Fruit fly (Drosophila melanogaster) whole organism, larva: ENCODE measurements around the gene CG2617.
A peak's percentile ranks its signal among the peaks of the same experiment; 100 is the strongest.

ENCODE experiments used
- noc ChIP-seq: fragments of 200-800 bp; sonication (Bioruptor generic); optimal IDR thresholded peaks from 3 replicates; lab custom pipeline; 2019; ENCODE audit warnings: missing biosample characterization, mild to moderate bottlenecking, missing genetic modification characterization, moderate library complexity

The CG2617 gene

DNA sequence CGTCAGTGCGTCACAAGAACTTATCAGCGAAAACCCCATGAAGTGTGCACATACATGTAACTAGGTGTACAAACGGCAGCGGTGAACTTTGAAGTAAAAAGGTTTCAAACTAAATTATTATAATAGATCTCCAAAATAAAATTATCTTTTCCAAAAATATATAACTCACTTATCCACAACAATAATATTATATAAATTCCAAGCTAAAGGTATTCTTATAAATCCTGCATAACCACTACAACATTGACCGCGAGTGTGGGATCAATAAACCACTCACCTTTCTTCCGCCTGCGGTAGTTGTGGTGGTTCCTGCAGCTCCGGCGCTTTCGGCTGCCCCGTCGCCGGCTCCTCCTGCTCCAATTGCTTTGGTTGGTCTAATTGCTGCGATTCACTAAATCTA, 7.5 kb upstream of the CG2617 start:
- TF ChIP-seq noc (tag; lab: Kevin White, UChicago): no peak

DNA sequence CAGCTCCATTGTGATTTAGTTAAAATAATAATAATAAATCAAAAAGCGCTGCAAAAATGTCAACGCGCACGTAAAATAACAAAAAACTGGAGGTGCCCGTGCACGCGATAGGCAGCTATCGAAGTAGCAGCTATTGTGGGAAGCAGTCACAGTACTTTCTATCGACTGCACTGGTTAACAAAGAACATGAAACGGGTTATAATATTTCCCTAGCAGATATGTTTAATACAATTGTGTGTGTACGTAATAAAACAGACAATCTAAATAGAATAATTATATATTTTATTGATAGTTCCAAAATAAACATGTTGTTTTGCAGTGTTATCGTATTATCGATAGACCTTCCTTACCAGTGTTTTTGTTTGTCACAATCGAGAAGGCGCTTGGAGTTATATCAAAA, 6.3 kb upstream of the CG2617 start, which contains the start of the genes CG31678 and IKKepsilon:
Gene CG31678, minus strand, starts transcription at position 67 of the 400 bp plus-strand sequence.
Gene IKKepsilon, plus strand, starts transcription at position 171 of the 400 bp plus-strand sequence.
- no peak for TF ChIP-seq noc (tag; lab: Kevin White, UChicago)

DNA sequence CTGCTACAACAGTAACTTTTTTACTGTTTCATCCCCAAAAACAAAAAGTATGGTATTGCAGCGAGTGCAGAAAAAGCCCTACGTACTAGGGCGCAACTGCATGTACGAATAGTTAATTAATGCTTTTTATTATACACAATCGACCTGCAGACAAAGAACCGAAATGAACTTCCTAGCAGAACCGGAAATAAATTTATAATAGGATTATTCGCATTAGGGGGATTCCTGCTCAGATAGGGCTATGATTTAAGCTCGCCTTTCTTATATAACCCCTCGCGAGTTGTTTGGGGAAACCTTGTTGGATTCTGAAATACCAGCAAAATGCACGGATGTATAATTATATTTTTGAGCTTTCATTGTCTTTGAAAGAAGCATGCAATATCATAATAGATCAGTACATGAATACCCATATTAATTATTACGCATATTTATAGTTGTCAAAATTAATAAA, 495 bp upstream of the CG2617 start, which contains the start of gene Cen:
Gene Cen, minus strand, starts transcription at position 199 of the 451 bp plus-strand sequence.
- TF ChIP-seq noc (tag; lab: Kevin White, UChicago): peak; percentile 6

DNA sequence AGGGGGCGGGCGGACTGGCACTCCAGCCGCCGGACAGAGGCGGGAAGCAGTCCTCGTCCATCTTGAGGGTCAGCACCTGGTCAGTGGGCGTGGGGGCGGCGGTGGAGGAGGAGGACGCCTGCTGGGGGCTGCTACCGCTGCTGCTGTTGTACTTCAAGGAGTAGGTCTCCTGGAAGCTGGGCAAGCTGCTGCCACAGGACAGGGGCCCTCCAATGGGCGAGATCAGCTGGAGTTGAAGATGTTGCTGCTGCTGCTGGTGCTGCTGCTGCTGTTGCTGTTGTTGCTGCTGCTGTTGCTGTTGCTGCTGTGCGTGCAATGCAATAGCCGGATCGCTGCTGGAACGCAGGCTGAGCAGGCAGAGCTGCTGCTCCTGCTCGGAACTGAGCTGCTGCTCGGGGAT, 6.6 kb downstream of the CG2617 start:
- no peak for TF ChIP-seq noc (tag; lab: Kevin White, UChicago)

DNA sequence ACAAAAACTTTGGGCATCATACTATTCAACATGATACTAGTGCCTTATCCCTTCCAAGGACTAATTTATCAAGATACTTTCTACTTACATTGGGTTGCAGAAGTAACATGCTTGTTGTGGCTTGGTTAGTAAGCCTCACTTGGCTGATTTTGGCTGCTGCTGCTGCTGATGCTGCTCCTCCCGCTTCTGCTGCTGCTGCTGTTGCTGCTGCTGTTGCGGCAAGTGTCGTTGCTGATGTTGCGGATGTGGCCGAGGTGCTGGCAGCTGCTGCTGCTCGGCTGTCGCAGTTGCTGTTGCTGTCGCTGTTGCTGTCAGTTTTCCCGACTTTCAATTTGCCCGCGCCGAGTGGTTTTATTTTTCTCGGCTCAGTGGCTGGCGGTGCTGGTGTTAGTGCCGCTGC, 7.9 kb downstream of the CG2617 start:
- no peak for TF ChIP-seq noc (tag; lab: Kevin White, UChicago)

DNA sequence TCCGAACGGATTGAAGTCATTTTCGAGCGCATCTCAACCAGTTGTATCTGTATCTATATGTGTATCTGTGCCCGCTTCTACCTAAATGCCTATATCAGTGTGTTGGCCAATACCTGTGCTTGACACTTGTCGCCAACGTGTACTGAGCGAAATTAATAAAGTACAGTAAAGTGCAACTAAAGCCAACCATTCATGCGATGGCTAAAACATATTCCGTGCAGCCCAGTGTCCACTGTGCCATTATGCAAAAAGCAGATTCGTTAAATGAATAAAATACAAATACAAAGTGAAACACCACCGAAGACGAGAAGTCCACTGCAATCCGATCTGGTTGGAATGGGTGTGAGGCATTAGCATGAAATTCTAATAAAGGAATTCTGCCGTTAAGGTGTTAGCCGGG, 12.9 kb downstream of the CG2617 start:
- no peak for TF ChIP-seq noc (tag; lab: Kevin White, UChicago)

DNA sequence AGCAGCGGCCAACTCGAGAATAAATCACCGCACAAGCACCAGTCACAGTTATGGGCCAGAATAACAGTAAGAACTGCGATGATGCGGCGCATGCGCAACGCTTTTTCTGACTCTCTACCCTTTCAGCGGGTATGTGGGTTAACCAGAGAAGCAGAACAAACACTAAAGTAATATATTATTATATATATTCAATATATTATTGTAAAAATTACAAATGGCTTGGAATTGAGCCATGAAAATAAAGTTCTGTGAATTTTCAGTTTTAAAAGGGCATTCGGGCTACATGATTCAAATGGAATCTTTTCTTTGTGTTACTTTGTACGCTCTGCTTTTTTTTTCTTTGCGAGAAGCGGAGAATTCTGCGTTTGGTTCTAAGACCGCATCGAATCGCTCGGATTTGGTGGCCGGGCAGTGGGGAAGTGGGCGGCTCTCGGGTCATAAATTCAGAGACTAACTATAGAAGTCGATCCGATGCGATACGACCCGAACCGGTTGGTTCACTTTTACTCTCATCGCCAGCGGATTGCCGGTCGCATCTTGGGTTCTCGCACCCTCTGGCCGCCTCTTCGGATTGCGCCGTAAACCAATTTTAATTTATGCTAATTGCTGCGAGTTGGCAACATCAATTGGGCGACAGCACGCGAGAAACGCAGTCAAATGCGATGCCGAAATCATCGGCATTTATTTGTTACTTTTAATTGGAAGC, 18.5 kb downstream of the CG2617 start:
- TF ChIP-seq noc (tag; lab: Kevin White, UChicago): peak; percentile 51

DNA sequence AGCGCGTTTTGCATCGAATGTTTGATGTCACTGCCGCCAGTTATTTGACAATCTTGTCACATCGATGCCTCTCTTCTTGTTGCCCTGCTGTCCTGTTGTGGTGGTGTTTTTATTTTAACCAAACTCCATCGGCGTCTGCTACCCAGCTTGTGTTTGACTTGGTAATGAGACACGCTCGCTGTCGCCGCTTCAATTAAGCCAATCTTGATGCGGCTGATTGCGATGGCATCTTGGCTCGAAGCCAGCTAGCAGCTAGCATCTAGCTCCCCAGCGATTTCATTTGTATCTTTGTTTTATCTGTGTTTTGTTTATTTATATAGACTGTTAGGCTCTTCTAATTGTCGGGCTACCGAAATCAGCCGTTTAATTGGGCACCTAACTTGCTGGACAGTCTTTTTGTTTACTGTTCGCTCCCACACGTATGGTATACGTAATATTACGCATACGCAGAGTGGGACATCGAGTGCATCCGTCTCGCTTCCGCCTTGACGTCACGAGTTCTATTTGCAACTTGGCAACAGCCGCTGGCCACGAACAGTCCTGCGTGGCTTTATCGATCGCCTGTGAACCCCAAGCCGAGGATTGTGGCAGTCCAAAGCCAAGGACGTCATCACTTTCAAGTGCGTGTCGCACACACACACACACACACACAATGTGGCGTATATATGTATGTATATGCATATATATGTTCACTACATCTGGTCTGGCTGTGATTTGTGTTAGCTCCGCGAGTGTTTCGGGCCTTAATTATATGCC, 22.5 kb downstream of the CG2617 start:
- TF ChIP-seq noc (tag; lab: Kevin White, UChicago): no peak

DNA sequence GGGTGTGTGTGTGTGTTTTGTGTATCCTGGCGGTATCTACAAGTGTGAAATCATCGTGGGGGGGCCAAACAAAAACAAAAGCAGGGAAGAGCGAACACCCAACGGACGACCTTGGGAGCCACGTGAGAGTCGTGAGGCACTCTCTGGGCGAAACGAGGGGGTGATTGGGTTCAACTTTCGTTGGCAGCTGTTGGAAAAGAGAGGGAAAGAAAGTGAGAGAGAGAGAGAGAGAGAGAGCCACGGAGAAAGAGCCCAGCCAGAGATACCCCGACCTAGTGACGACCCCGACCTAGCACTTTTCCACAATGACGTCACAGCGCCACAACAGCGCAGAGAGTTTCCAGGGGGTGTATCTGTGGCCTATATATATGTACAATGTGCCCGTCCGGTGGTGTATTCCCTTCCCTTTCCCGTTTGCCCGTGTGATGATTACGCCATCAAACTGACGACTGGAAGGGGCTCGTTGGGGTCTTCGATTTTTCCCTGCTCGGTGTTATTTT, 23.8 kb downstream of the CG2617 start:
- no peak for TF ChIP-seq noc (tag; lab: Kevin White, UChicago)

DNA sequence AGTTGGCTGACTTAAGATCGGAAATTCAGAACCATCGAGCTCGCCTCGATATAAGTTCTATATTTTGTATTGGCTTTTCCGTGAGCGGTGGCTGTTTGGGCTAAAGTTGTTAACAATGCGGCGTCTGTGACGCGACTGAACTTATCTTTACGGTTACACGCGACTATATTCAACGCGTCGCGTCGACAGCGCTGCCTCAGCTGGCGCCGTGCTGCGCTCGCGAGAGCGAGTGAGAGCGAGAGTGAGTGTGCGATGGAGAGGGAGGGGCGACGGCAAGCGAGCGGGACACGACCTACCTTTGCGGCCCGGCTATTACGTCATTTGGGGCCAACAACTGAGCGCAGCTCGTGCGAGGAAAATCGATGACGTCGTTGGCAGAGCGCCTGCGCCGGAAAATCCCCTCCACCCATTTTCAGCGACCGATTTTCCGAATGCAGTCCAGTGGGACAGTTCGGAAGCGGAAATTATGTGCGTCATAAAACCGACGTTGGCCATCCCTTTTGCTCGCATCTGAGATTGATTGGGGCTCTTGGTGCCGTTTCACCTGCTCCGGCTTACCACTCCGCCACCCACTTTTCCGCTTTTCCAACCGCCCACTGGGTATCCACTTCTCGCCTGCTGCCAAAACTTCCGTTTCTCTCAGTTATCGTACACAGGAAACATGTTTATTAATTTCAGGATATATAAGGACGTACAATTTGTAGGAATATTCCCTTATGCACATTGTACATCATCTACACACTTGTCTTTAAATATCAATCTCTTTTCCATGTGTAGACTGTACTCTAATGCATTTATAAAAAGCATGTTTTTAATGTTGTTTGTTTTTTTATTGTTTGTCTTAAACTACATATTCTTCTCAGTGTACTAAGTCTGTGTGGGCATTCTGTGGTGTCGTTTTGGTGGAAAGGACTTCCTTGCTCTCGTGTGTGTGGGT, 32.6 kb downstream of the CG2617 start, which contains the start of gene Hr38:
Gene Hr38, minus strand, starts transcription at position 121 of the 937 bp plus-strand sequence.
- TF ChIP-seq noc (tag; lab: Kevin White, UChicago): peak; percentile 13

DNA sequence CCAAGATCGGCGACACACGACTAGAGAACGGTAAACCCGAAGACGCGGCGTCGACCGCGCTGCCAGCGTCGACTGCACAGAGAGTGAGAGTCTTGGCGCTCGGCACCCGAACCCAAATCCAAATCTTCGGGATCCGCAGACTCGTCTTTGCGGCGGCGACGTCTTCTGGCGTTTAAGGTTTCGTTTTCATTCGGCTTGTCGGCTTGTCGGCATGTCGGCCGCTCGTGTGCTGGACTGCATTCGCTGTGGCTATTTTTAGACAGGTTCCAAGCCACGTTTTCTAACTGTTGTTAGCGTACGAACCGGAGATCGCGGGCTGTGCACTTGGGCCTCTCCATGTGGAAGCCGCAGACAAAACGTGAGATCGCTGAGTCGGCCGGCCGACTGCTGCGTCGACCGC, 33.9 kb downstream of the CG2617 start:
- TF ChIP-seq noc (tag; lab: Kevin White, UChicago): no peak

DNA sequence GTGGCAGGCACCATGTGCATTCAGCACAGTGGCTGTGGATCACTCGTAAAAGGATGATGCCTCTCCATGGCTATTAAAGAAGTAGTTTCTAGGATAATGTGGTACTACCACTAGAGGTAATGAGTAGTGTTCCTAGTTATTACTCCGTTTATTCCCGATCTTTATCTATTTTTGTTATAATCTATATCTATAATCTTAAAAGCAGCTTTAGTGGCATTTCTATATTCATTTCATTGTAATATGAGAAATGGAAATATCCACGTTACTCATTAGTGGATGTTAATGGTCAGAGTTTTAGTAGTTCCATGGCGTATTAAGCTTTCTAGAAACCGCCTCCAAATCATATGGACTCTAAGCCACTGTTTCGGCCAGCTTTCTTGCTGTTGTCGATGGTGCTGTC, 34.5 kb downstream of the CG2617 start:
- no peak for TF ChIP-seq noc (tag; lab: Kevin White, UChicago)

DNA sequence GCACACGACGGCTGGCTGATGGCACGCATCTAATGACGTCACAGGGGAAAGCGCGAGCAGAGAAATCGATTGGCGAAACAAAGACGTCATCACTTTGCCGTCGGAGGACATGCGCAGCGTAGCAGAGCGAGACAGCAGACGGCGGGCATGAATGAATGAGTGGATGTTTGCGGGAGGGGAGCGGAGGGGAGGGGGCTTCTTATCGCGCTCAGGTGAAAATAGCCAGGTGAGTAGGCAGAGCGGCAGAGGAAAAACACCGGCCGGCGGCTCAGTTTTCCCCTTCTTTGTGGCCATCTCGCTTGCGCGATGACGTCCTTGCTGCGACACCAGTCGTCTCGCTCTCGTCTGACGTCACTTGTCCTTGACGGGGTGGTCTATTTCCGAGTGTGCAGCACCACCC, 37.8 kb downstream of the CG2617 start:
- TF ChIP-seq noc (tag; lab: Kevin White, UChicago): no peak

DNA sequence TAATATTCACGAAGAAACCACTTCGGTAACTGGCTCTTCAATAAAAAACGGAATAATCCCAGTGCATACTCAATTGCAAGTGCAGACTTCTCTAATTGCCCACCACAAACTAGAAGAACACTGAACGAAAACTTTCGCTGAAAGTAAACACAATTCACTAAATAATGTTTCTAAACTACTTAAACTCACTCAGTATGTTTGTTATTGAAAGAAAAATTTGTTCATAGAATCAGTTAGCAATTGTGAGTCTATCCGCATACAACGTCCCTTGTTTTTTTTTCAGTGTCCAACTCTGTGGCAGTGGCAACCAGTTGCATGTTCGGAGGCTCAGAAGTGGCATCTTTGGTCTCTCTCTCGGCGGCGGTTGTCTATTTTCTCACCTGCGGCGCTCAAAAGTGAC, 39.3 kb downstream of the CG2617 start:
- no peak for TF ChIP-seq noc (tag; lab: Kevin White, UChicago)

DNA sequence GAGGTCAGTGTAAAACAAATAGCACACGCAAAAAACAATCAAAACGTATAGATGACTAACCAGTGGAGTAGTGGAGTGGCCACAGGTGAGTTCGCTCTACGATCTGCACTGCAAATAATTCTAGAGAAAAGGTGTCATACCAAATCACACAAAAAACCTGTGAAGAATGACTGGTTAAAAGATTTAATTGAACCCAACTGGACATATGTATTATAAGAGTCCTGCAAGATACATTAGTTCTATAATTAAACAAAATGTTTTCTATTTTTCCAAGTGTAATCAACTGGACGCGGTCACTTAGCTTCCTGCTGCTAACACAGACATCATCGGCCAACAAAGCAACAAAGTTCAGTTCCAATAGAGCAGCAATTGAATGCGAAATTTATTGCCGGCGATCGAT, 41.9 kb downstream of the CG2617 start:
- TF ChIP-seq noc (tag; lab: Kevin White, UChicago): no peak
